Worm (Caenorhabditis elegans): Measurements from ENCODE around the gene T05A7.7.

Gene T05A7.7

DNA sequence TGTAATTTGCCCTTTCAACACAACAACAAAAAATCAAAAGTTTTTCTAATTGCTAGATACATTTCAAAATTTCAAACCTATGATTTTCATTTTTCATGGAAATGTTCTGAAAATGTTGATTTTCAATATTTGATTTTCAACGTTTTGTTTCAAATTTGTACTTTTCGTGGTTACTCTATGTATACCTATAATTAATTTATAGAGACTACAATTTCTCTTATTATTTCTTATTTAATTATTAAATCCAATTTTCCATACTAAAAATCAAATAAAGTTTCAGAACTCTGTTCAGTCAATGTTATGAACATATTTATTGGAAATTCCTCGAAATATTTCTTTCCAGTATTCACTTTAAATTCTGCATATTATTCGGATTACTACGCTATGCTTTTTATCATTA lies 5.7 kb upstream of the T05A7.7 start, which contains the start of gene sre-39:
Gene sre-39, plus strand, starts transcription at position 301 of the 400 bp plus-strand sequence.
- TF ChIP-seq unc-62 (GFP tag; optimal IDR thresholded peaks at IDR 0.05): no peak

- TF ChIP-seq unc-62 (GFP tag; optimal IDR thresholded peaks at IDR 0.05): no peak
Measured at ce11 chrII:4684852-4685251, 3.6 kb upstream of the T05A7.7 start.

DNA sequence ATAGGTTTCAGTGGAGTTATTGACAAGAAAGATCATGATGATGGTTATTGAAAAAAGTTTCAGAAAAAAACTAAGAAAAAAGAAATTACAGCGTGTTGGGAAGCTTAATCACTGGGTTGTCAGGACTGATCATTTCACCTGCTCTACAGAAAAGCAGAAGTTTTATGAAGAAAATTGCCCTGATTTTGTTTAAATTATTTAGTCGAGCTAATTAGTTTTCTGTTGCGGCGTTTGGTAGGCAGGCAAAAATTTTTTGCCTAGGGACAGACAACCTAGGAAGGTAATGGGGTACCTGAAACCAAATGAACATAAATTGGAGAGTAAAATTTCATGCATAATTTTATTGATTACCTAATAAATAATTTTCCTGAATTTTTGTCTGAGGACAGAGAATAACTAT lies 2.4 kb upstream of the T05A7.7 start, which contains the start of gene sre-40:
Gene sre-40, minus strand, starts transcription at position 101 of the 400 bp plus-strand sequence.
- no peak for TF ChIP-seq unc-62 (GFP tag; optimal IDR thresholded peaks at IDR 0.05)

DNA sequence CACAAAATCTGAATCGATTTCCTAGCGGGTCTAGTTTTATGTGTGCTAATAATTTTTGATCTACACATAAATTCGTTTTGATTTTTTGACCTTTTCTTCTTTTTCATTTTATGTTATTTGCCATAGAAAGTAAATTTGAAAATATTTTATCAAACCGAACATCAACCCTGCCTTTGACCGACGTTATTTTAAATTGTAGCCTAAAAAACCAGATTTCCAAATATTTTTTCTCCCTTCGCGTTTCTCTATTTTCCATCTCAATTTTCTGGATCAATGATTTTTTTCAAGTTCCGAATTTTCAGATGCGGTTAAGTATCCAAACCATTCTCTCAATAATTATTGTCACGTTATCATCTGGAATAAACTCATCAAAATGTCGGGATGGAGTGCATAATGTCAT lies 3.4 kb downstream of the T05A7.7 start, which contains the start of gene T05A7.1:
Gene T05A7.1, plus strand, starts transcription at position 301 of the 400 bp plus-strand sequence.
- no peak for TF ChIP-seq unc-62 (GFP tag; optimal IDR thresholded peaks at IDR 0.05)

ce11 chrII:4676241-4676640 lies 5.0 kb downstream of the T05A7.7 start:
- TF ChIP-seq unc-62 (GFP tag; optimal IDR thresholded peaks at IDR 0.05): no peak

DNA sequence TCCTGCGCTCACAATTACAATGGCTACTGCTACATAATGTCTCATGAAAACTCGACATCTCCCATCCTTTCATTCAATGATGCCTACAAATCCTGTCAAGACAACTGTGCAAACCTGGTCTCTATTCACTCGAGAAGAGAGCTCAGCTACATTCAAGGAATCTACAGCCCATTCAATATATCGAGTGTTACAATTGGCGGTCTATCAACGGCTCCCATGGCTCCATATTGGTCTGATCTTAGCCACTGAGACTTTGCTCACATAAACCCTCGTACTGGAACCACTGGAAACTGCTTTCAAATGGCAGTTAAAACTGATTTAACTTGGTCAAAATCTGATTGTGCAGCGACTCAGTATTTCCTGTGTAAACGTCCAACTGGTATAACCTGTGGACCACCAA lies 5.8 kb downstream of the T05A7.7 start, which contains the start of gene T05A7.3:
Gene T05A7.3, plus strand, starts transcription at position 301 of the 400 bp plus-strand sequence.
- no peak for TF ChIP-seq unc-62 (GFP tag; optimal IDR thresholded peaks at IDR 0.05)

- TF ChIP-seq unc-62 (GFP tag; optimal IDR thresholded peaks at IDR 0.05): no peak
Measured at ce11 chrII:4674188-4674587, 7.1 kb downstream of the T05A7.7 start.

DNA sequence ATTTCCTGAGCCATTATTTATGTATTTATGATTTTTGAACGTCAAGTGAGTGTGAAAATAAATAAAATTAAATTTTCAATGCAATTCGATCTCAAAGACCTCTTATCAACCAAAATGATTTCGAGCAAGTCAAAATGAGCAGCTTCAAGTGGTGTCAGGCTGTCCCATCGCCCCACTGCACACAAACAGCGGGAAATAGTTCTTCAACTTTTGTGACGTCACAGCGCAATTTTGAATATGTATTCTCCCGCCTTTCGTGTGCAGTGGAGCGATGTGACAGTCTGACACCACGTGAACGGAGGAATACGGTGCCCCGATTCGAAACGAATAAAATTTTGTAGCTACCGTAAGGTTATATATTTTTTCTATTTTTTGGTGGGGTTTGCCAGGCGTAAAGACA lies 7.6 kb downstream of the T05A7.7 start:
- no peak for TF ChIP-seq unc-62 (GFP tag; optimal IDR thresholded peaks at IDR 0.05)

DNA sequence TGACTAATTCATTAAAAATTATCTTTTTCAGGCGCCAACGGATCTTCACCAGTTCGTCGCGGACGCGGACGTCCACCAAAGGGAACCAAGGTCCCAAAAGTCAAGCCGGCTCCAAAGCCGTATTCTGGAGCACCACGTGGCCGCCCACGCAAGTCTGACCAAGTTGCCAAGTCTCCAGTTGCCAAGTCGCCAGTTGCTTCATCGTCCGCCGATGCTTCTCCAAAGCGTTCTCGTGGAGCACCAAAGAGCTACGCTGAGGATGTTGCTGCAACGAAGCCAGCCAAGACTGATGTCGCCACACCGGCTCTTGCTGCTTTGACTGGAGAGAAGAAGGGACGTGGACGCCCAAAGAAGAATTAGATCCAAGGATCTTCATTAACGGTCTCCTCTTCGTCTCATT lies 8.0 kb downstream of the T05A7.7 start:
- TF ChIP-seq unc-62 (GFP tag; optimal IDR thresholded peaks at IDR 0.05): no peak

DNA sequence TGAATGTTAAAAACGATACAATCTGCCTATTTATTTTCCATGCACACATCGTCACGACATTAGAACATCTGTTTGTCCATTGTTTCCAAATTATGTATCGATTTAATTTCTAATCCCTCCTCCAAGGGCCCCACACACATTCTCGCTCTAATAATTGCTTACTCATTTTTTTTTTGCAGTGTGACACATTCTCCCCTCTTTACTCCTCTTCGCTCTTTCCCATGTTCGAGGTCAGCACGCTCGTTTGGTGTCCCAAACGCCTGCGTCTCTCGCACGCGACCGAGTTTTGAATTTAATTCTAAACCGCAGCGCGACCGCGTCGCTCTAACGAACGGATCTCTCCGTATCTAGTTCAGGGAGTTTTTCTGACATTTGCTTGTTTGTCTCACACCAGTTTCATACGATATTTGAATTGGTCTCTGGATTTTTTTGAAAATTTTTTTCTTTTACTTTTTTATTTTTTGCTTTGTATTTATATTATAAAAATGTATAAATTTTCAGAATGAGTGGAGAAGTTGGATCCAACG lies 8.6 kb downstream of the T05A7.7 start, which contains the start of the genes clec-140 and hmg-11:
Gene clec-140, plus strand, starts transcription at position 477 of the 527 bp plus-strand sequence.
Gene hmg-11, plus strand, starts transcription at position 502 of the 527 bp plus-strand sequence.
- TF ChIP-seq unc-62 (GFP tag; optimal IDR thresholded peaks at IDR 0.05): no peak

DNA sequence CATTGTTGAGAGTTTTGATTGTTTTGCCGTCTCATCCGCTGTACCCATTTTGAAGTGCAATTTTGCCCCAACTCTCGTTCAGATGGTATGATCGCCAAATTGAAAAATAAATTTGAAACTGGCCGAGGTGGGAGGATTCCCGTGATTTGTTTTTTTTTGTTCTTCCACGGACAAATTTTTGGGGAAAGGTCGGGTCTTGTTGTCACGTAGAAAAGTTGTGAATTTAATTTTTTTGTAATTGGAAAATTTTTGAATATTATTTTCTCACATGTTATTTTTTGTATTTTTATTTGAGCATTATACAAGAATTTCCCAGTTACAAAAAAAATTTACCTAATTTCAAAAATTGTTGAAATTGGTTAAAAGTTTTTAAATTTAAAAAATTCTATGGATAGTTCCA lies 9.6 kb downstream of the T05A7.7 start, which contains the start of gene T05A7.6:
Gene T05A7.6, minus strand, starts transcription at position 101 of the 400 bp plus-strand sequence.
- TF ChIP-seq unc-62 (GFP tag; optimal IDR thresholded peaks at IDR 0.05): no peak

DNA sequence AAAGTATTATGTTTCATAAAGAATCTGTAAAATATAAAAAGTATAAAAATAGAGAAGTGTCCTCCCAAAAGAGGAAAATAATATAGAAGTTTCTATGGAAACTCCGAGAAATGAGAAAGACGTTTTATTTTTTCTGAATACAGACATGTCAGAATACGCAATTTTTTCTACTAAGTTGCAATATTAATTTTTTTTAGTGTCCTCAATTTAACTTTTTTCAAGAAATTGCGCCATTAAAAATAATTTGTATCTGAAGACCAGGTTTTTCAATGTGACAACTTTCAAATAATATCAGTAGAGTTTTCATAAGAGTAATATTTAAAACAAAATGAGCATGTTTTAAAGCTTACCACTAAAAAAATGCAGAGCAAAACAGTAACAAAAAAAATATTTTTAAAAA lies 13.7 kb downstream of the T05A7.7 start, which contains the start of gene fut-5:
Gene fut-5, minus strand, starts transcription at position 101 of the 400 bp plus-strand sequence.
- no peak for TF ChIP-seq unc-62 (GFP tag; optimal IDR thresholded peaks at IDR 0.05)

DNA sequence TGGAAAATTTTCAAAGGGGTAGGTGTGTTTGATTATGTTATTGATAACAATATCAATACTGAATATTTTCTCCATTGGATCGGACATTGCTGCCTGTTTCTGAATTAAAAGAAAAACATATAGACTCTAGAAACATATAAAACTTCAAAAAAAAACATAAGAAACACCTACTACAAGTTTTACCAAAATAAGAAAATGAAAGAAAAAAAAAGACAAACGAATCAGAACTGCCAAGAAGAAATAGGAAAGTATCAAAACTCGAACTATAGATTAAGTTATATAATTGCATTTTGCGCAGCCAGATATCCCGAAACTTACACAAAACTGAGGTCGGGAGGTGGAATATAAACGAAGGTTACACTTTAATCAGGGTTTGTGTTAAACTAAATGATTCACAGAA lies 15.9 kb downstream of the T05A7.7 start, which contains the start of gene T05A7.11:
Gene T05A7.11, minus strand, starts transcription at position 101 of the 400 bp plus-strand sequence.
- no peak for TF ChIP-seq unc-62 (GFP tag; optimal IDR thresholded peaks at IDR 0.05)

DNA sequence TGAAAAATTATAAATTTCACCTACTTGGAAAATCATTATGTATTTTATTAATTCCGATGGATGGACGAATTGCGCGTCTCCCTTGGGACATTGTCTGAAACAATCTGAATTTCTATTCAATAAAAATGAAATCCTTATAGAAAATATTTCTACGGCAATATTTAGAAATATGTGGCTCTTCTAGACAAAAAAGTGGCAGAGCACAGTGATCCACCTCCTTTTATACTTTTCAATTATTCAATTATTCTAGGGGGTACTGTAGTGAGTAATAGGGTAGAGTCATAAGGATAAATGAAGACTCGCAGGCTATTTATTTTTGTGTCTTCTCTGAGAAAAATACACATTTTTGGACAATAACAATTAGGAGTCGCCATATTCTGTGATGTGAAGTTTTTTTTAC lies 18.1 kb downstream of the T05A7.7 start, which contains the start of gene T05A7.12:
Gene T05A7.12, minus strand, starts transcription at position 101 of the 400 bp plus-strand sequence.
- no peak for TF ChIP-seq unc-62 (GFP tag; optimal IDR thresholded peaks at IDR 0.05)

ce11 chrII:4661278-4661677 lies 20.0 kb downstream of the T05A7.7 start, which contains the start of gene T05A7.13:
TSS of gene T05A7.13 (minus strand) at chrII:4661378.
- TF ChIP-seq unc-62 (GFP tag; optimal IDR thresholded peaks at IDR 0.05): no peak

- no peak for TF ChIP-seq unc-62 (GFP tag; optimal IDR thresholded peaks at IDR 0.05)
Measured at ce11 chrII:4658245-4658644, 23.0 kb downstream of the T05A7.7 start.

DNA sequence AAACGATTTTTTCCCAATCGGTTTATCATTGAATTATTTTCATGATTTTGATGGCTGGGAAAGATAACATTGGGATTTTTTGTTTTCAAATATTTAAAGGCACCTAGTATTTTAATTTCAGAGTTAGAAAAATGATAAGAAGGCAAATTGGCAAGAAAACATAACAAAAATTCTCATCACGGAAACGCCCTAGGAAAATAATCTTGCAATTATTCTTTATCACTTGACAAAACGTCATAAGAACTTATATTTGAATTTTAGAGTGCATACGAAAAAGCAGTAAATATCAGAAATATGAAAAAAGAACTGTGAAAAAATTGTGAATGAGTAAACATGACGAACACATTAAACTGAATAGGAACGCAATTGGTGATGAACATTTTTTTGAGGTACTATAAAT lies 23.9 kb downstream of the T05A7.7 start:
- TF ChIP-seq unc-62 (GFP tag; optimal IDR thresholded peaks at IDR 0.05): no peak
